Worm (Caenorhabditis elegans) whole organism, early embryonic: Measurements from ENCODE around the gene T09A5.14.

Experiments used
- B0310.2 ChIP-seq: sonication (generic microtip); optimal IDR thresholded peaks from 2 replicates; lab custom pipeline; 2016; ENCODE audit warnings: mild to moderate bottlenecking, missing genetic modification characterization, missing compliant biosample characterization
- ama-1 ChIP-seq: fragments of 150-350 bp; optimal IDR thresholded peaks from 2 replicates; lab custom pipeline; 2014
- ceh-13 ChIP-seq: fragments of 200-800 bp; sonication (Bioruptor generic); optimal IDR thresholded peaks from 2 replicates; lab custom pipeline; 2018; ENCODE audit warnings: mild to moderate bottlenecking, missing genetic modification characterization, missing compliant biosample characterization
- ceh-36 ChIP-seq: sonication (generic microtip); optimal IDR thresholded peaks from 2 replicates; lab custom pipeline; 2016; ENCODE audit warnings: missing genetic modification characterization, inconsistent platforms, missing compliant biosample characterization
- ets-7 ChIP-seq: sonication (generic microtip); optimal IDR thresholded peaks from 2 replicates; lab custom pipeline; 2016; ENCODE audit warnings: missing genotype, missing genetic modification characterization, missing compliant biosample characterization
- flt-1 ChIP-seq: fragments of 200-800 bp; sonication (Bioruptor generic); IDR thresholded peaks from 2 replicates; pipeline ENCODE4 v1.3.6; 2022; ENCODE audit warnings: missing genetic modification characterization, missing compliant biosample characterization
- scrt-1 ChIP-seq: fragments of 200-800 bp; sonication (Bioruptor generic); IDR thresholded peaks from 2 replicates; pipeline ENCODE4 v1.3.6; 2022; ENCODE audit warnings: missing genetic modification characterization, missing compliant biosample characterization
- sea-1 ChIP-seq: fragments of 200-800 bp; sonication (Bioruptor generic); conservative IDR thresholded peaks from 2 replicates; pipeline ENCODE4 v1.3.6; 2022; ENCODE audit warnings: missing genetic modification characterization, missing compliant biosample characterization
- tbx-11 ChIP-seq: fragments of 200-800 bp; sonication (Bioruptor generic); IDR thresholded peaks from 2 replicates; pipeline ENCODE4 v1.3.6; 2022; ENCODE audit warnings: missing genetic modification characterization, missing compliant biosample characterization

ce11 chrII:7851480-7851879 is 19.3 kb downstream of the T09A5.14 start:
- TF ChIP-seq tbx-11 (GFP tag; lab: Robert Waterston, UW) (no peak), ama-1 (lab: Kevin White, UChicago) (no peak), sea-1 (GFP tag; lab: Robert Waterston, UW) (no peak), B0310.2 (tag; lab: Kevin White, UChicago) (no peak), flt-1 (GFP tag; lab: Robert Waterston, UW) (no peak), ets-7 (tag; lab: Kevin White, UChicago) (no peak), ceh-13 (GFP tag; lab: Kevin White, UChicago) (no peak), ceh-36 (tag; lab: Kevin White, UChicago) (no peak), scrt-1 (GFP tag; lab: Robert Waterston, UW) (no peak)
